Fruit fly (Drosophila melanogaster): Measurements from ENCODE around the gene Osi5.

DNA sequence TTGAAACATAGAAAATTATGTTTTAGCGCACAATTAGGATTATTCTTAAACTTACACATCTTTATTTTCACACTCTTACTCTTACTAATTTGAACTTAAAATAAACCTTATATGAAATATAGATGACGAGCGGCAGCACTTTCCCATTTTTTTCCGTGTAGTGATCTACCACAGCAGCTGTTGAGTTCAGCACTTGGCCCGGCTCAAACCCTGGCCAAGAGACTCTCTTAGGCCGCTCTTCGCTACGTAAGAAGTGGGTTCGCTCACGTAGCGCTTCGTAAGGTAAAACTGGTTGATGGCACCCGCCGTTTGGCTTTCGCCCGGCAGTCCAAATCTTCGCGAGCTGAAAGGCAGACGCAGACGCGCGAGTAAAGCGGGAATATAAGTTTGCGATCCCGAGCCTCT, 28.8 kb upstream of the Osi5 start, which contains the start of gene Osi24:
- peak; percentile 77 for TF ChIP-seq CG14655 (GFP tag; optimal IDR thresholded peaks at IDR 0.05)
- TF ChIP-seq CG32121 (GFP tag; IDR thresholded peaks at IDR 0.05), result peak; percentile 90
- peak; percentile 50 for TF ChIP-seq CG34367 (tag; optimal IDR thresholded peaks at IDR 0.05)
- peak; percentile 81 for TF ChIP-seq CG8301 (tag; optimal IDR thresholded peaks at IDR 0.05)
- TF ChIP-seq fd96Ca (GFP tag; IDR thresholded peaks at IDR 0.05), result peak; percentile 78; the same call in 2 of the 3 replicates
- peak; percentile 89 for TF ChIP-seq CG12605 (GFP tag; IDR thresholded peaks at IDR 0.05)
- peak; percentile 74 for TF ChIP-seq Pif1B (GFP tag; optimal IDR thresholded peaks at IDR 0.05)
- TF ChIP-seq D1 (tag; optimal IDR thresholded peaks at IDR 0.05), result peak; percentile 75
